Fruit fly (Drosophila melanogaster) whole organism, prepupa: Measurements from ENCODE around the gene RASSF8.

Experiments
- CG11294 ChIP-seq: fragments of 200-800 bp; sonication (Bioruptor generic); IDR thresholded peaks from 2 replicates; pipeline ENCODE4 v1.3.6; 2022; ENCODE audit warnings: missing biosample characterization, missing genetic modification characterization
- CG1621 ChIP-seq: fragments of 200-800 bp; sonication (Bioruptor generic); optimal IDR thresholded peaks from 3 replicates; lab custom pipeline; 2018; ENCODE audit warnings: missing biosample characterization, mild to moderate bottlenecking, missing genetic modification characterization
- CG16779 ChIP-seq: fragments of 200-800 bp; sonication (Bioruptor generic); optimal IDR thresholded peaks from 3 replicates; lab custom pipeline; 2017; ENCODE audit warnings: missing biosample characterization, mild to moderate bottlenecking, missing genetic modification characterization
- CG3032 ChIP-seq: fragments of 200-800 bp; optimal IDR thresholded peaks from 2 replicates; lab custom pipeline; 2019; ENCODE audit warnings: missing biosample characterization, mild to moderate bottlenecking, missing genetic modification characterization, moderate library complexity
- CG31627 ChIP-seq: fragments of 200-800 bp; sonication (Bioruptor generic); optimal IDR thresholded peaks from 3 replicates; lab custom pipeline; 2016; ENCODE audit warnings: missing biosample characterization, missing genetic modification characterization
- CG32006 ChIP-seq: fragments of 200-800 bp; sonication (Bioruptor generic); optimal IDR thresholded peaks from 3 replicates; lab custom pipeline; 2017; ENCODE audit warnings: missing biosample characterization, mild to moderate bottlenecking, missing genetic modification characterization
- CG34406 ChIP-seq: fragments of 200-800 bp; sonication (Bioruptor generic); optimal IDR thresholded peaks from 3 replicates; lab custom pipeline; 2016; ENCODE audit warnings: missing biosample characterization, missing genetic modification characterization
- CG4318 ChIP-seq: fragments of 200-800 bp; sonication (Bioruptor generic); optimal IDR thresholded peaks from 3 replicates; lab custom pipeline; 2017; ENCODE audit warnings: missing biosample characterization, mild to moderate bottlenecking, missing genetic modification characterization
- CG6163 ChIP-seq: fragments of 200-800 bp; sonication (Bioruptor generic); IDR thresholded peaks from 3 replicates; pipeline ENCODE4 v1.3.6; 2022; ENCODE audit warnings: missing biosample characterization, missing genetic modification characterization
- CG6276 ChIP-seq: fragments of 200-800 bp; sonication (Bioruptor generic); optimal IDR thresholded peaks from 2 replicates; lab custom pipeline; 2017; ENCODE audit warnings: missing biosample characterization, mild to moderate bottlenecking, missing genetic modification characterization
- CG6792 ChIP-seq: fragments of 200-800 bp; sonication (Bioruptor generic); optimal IDR thresholded peaks from 3 replicates; lab custom pipeline; 2016; ENCODE audit warnings: missing biosample characterization, missing genetic modification characterization
- CG6808 ChIP-seq: fragments of 200-800 bp; sonication (Bioruptor generic); optimal IDR thresholded peaks from 3 replicates; lab custom pipeline; 2017; ENCODE audit warnings: missing biosample characterization, missing genetic modification characterization, mild to moderate bottlenecking, moderate library complexity, missing genetic modification reagents
- CG6854 ChIP-seq: fragments of 200-800 bp; sonication (Bioruptor generic); optimal IDR thresholded peaks from 2 replicates; lab custom pipeline; 2017; ENCODE audit warnings: missing biosample characterization, mild to moderate bottlenecking, missing genetic modification characterization
- CG7368 ChIP-seq: fragments of 200-800 bp; sonication (Bioruptor generic); optimal IDR thresholded peaks from 3 replicates; lab custom pipeline; 2016; ENCODE audit warnings: missing biosample characterization, missing genetic modification characterization
- CG8119 ChIP-seq: fragments of 200-800 bp; sonication (Bioruptor generic); IDR thresholded peaks from 3 replicates; pipeline ENCODE4 v1.3.6; 2022; ENCODE audit warnings: missing biosample characterization, missing genetic modification characterization
- CG8319 ChIP-seq: fragments of 200-800 bp; sonication (Bioruptor generic); optimal IDR thresholded peaks from 3 replicates; lab custom pipeline; 2016; ENCODE audit warnings: missing biosample characterization, missing genetic modification characterization
- CG8632 ChIP-seq: fragments of 200-800 bp; sonication (Bioruptor generic); optimal IDR thresholded peaks from 3 replicates; lab custom pipeline; 2016; ENCODE audit warnings: missing biosample characterization, missing genetic modification characterization
- CG9139 ChIP-seq: fragments of 200-800 bp; sonication (Bioruptor generic); optimal IDR thresholded peaks from 3 replicates; lab custom pipeline; 2017; ENCODE audit warnings: missing biosample characterization, mild to moderate bottlenecking, missing genetic modification characterization
- Eip75B ChIP-seq: fragments of 200-800 bp; sonication (Bioruptor generic); optimal IDR thresholded peaks from 3 replicates; lab custom pipeline; 2016; ENCODE audit warnings: missing biosample characterization, missing genetic modification characterization
- Eip93F ChIP-seq: fragments of 200-800 bp; sonication (Bioruptor generic); optimal IDR thresholded peaks from 2 replicates; lab custom pipeline; 2016; ENCODE audit warnings: missing biosample characterization, mild to moderate bottlenecking, missing genetic modification characterization
- Ets21C ChIP-seq: fragments of 200-800 bp; sonication (Bioruptor generic); optimal IDR thresholded peaks from 3 replicates; lab custom pipeline; 2016; ENCODE audit warnings: missing biosample characterization, missing genetic modification characterization
- Ets96B ChIP-seq: fragments of 200-800 bp; optimal IDR thresholded peaks from 2 replicates; lab custom pipeline; 2019; ENCODE audit warnings: missing biosample characterization, mild to moderate bottlenecking, missing genetic modification characterization, moderate library complexity
- Hr38 ChIP-seq: sonication (Bioruptor generic); optimal IDR thresholded peaks from 2 replicates; lab custom pipeline; 2016; ENCODE audit warnings: missing biosample characterization, missing genetic modification characterization
- Hr39 ChIP-seq: fragments of 200-800 bp; sonication (Bioruptor generic); optimal IDR thresholded peaks from 2 replicates; lab custom pipeline; 2016; ENCODE audit warnings: missing biosample characterization, missing genetic modification characterization
- Lpt ChIP-seq: fragments of 200-800 bp; sonication (Bioruptor generic); optimal IDR thresholded peaks from 3 replicates; lab custom pipeline; 2016; ENCODE audit warnings: missing biosample characterization, missing genetic modification characterization
- Met ChIP-seq: fragments of 200-800 bp; sonication (Bioruptor generic); optimal IDR thresholded peaks from 3 replicates; lab custom pipeline; 2016; ENCODE audit warnings: missing biosample characterization, missing genetic modification characterization
- Smox ChIP-seq: fragments of 200-800 bp; sonication (Bioruptor generic); optimal IDR thresholded peaks from 3 replicates; lab custom pipeline; 2016; ENCODE audit warnings: missing biosample characterization, missing genetic modification characterization
- Sox102F ChIP-seq: fragments of 200-800 bp; sonication (Bioruptor generic); optimal IDR thresholded peaks from 2 replicates; lab custom pipeline; 2016; ENCODE audit warnings: missing biosample characterization, mild to moderate bottlenecking, missing genetic modification characterization
- Sox14 ChIP-seq: fragments of 200-800 bp; sonication (Bioruptor generic); optimal IDR thresholded peaks from 3 replicates; lab custom pipeline; 2016; ENCODE audit warnings: missing biosample characterization, missing genetic modification characterization
- Sox15 ChIP-seq: fragments of 200-800 bp; sonication (Bioruptor generic); optimal IDR thresholded peaks from 3 replicates; lab custom pipeline; 2016; ENCODE audit warnings: missing biosample characterization, missing genetic modification characterization
- achi ChIP-seq: fragments of 200-800 bp; sonication (Bioruptor generic); optimal IDR thresholded peaks from 3 replicates; lab custom pipeline; 2016; ENCODE audit warnings: missing biosample characterization, missing genetic modification characterization
- cyc ChIP-seq: fragments of 200-800 bp; sonication (Bioruptor generic); optimal IDR thresholded peaks from 3 replicates; lab custom pipeline; 2016; ENCODE audit warnings: missing biosample characterization, missing genetic modification characterization
- dsx ChIP-seq: fragments of 200-800 bp; optimal IDR thresholded peaks from 3 replicates; lab custom pipeline; 2019; ENCODE audit warnings: missing biosample characterization, mild to moderate bottlenecking, missing genetic modification characterization, moderate library complexity; ENCODE audit not compliant: poor library complexity, severe bottlenecking
- esn ChIP-seq: fragments of 200-800 bp; sonication (Bioruptor generic); optimal IDR thresholded peaks from 2 replicates; lab custom pipeline; 2016; ENCODE audit warnings: missing biosample characterization, mild to moderate bottlenecking, missing genetic modification characterization, moderate library complexity
- fd59A ChIP-seq: fragments of 200-800 bp; sonication (Bioruptor generic); optimal IDR thresholded peaks from 2 replicates; lab custom pipeline; 2017; ENCODE audit warnings: missing biosample characterization, mild to moderate bottlenecking, missing genetic modification characterization, missing genetic modification reagents
- fd85E ChIP-seq: fragments of 200-800 bp; sonication (Bioruptor generic); optimal IDR thresholded peaks from 3 replicates; lab custom pipeline; 2016; ENCODE audit warnings: missing biosample characterization, missing genetic modification characterization
- fkh ChIP-seq: fragments of 200-800 bp; sonication (Bioruptor generic); optimal IDR thresholded peaks from 3 replicates; lab custom pipeline; 2017; ENCODE audit warnings: missing biosample characterization, mild to moderate bottlenecking, missing genetic modification characterization, moderate library complexity
- lz ChIP-seq: fragments of 200-800 bp; sonication (Bioruptor generic); optimal IDR thresholded peaks from 3 replicates; lab custom pipeline; 2016; ENCODE audit warnings: missing biosample characterization, missing genetic modification characterization
- net ChIP-seq: fragments of 200-800 bp; sonication (Bioruptor generic); optimal IDR thresholded peaks from 3 replicates; lab custom pipeline; 2016; ENCODE audit warnings: missing biosample characterization, missing genetic modification characterization
- pdm3 ChIP-seq: fragments of 200-800 bp; sonication (Bioruptor generic); optimal IDR thresholded peaks from 3 replicates; lab custom pipeline; 2016; ENCODE audit warnings: missing biosample characterization, missing genetic modification characterization
- salr ChIP-seq, 2 experiments: fragments of 200-800 bp; sonication (Bioruptor generic); optimal IDR thresholded peaks; 3 replicates each; lab custom pipeline; 2016 to 2018; ENCODE audit warnings: missing biosample characterization in 2 of 2, missing genetic modification characterization in 2 of 2, mild to moderate bottlenecking in 1 of 2
- spab ChIP-seq: fragments of 200-800 bp; sonication (Bioruptor generic); optimal IDR thresholded peaks from 2 replicates; lab custom pipeline; 2017; ENCODE audit warnings: missing biosample characterization, mild to moderate bottlenecking, missing genetic modification characterization, missing genetic modification reagents
- ss ChIP-seq, 2 experiments: fragments of 200-800 bp; sonication (Bioruptor generic); optimal IDR thresholded peaks; 2 replicates in 1 of 2; 3 replicates in 1 of 2; lab custom pipeline; 2017 to 2018; ENCODE audit warnings: mild to moderate bottlenecking in 2 of 2, missing biosample characterization in 2 of 2, missing genetic modification characterization in 2 of 2, moderate library complexity in 1 of 2
- svp ChIP-seq: fragments of 200-800 bp; sonication (Bioruptor generic); peaks from one replicate; lab custom pipeline; 2016; ENCODE audit warnings: missing biosample characterization, missing genetic modification characterization
- vri ChIP-seq: fragments of 200-800 bp; sonication (Bioruptor generic); optimal IDR thresholded peaks from 3 replicates; lab custom pipeline; 2016; ENCODE audit warnings: missing biosample characterization, mild to moderate bottlenecking, missing genetic modification characterization

RASSF8 gene

DNA sequence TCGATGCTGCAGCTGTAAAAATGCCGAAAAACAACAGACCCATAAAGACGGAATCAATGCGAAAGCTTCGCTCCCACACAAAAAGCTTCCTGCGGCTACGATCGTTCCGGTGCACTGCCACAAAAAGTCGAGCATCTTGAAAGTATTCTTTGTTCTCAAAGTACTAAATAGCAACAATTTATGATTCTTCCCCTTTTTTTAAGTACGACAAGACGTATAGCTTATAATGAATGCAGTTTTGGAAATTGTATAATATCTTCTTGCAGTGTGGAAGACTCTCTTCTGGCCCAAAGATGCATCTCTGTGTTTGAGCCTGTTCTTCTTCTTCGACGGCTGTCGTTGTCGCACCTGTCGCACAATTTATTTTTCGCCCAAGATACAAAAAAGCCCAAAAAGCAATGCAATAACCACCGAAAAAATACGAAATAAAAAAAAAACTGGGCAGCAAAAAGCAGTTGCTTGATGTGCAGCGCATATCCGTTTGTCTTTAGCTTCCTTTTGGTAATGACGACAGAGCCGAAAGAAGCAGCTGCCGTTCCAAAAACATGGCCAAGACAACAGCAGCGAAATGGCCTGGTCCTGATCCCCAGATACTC lies 27.6 kb upstream of the RASSF8 start (continued):
- no peak for TF ChIP-seq CG16779 (tag; lab: Kevin White, UChicago)
- TF ChIP-seq CG9139 (GFP tag; lab: Kevin White, UChicago) = no peak
- TF ChIP-seq CG6854 (GFP tag; lab: Kevin White, UChicago) = peak; percentile 85
- peak; percentile 63 for TF ChIP-seq Eip75B (GFP tag; lab: Kevin White, UChicago)
- no peak for TF ChIP-seq CG8119
- TF ChIP-seq Hr38 = no peak
- TF ChIP-seq CG7368 (GFP tag; lab: Kevin White, UChicago) = peak; percentile 57
- TF ChIP-seq fd59A = no peak
- peak; percentile 91 for TF ChIP-seq esn
- no peak for TF ChIP-seq CG6276 (GFP tag; lab: Kevin White, UChicago)
- peak; percentile 82 for TF ChIP-seq vri (GFP tag; lab: Kevin White, UChicago)
- TF ChIP-seq CG6163 (GFP tag; lab: Robert Waterston, UW) = peak; percentile 63; the same call in 2 of the 3 replicates
- TF ChIP-seq lz (GFP tag; lab: Kevin White, UChicago) = peak; percentile 81
- no peak for TF ChIP-seq CG1621
- no peak for TF ChIP-seq ss (GFP tag; optimal IDR thresholded peaks at IDR 0.05; lab: Kevin White, UChicago)
- TF ChIP-seq Eip93F (GFP tag; lab: Kevin White, UChicago) = peak; percentile 48
- TF ChIP-seq dsx (GFP tag; lab: Kevin White, UChicago) = peak; percentile 2
- peak; percentile 68 for TF ChIP-seq CG8632 (GFP tag; lab: Kevin White, UChicago)
- TF ChIP-seq cyc = peak; percentile 86
- TF ChIP-seq CG6808 (GFP tag; lab: Kevin White, UChicago) = no peak
- TF ChIP-seq pdm3 = peak; percentile 67
- TF ChIP-seq CG4318 (GFP tag; lab: Kevin White, UChicago) = no peak

DNA sequence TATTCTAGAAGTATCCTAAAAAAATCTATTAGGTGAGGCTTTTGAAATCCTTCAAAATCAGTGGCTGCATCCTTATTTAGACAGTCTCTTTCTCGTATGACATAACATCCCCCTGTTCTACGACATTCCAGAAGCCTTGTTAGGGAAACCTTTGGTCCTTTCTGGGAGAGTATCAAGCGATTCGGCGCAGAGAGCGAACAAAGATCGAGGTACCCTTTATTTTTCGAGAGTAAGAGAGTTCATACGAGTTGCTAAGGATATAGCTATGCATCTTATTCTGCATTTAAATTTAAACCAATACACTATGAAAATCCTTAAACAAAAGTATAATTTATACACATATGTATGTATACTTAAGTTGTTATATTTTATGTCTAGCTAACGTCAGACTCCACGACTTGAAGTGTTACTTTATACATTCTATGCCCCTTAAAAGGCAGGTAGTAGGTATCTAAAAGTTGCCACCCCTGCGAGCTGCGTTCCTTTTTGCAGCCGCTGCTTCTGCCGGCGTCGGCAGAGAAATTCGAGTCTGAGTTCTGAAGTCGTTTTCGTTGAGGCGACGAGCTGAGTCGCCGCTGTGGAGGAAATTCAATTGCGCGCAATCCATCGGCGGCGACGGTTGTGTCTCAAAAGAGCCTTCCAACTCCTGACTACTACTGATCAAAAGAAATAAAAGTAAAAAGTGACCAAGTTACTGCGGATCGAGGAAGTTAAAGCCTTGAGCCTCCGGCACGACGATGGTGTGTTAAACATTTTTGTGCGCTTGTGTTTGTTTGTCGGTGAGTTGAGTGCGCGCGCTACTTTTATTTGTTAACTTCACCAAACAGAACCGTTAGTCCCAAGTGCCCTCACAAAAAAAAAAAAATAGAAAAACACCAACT lies 24.1 kb upstream of the RASSF8 start, which contains the start of gene jigr1:
Gene jigr1, plus strand, starts transcription at position 550 of the 881 bp plus-strand sequence.
- TF ChIP-seq Ets96B = peak; percentile 62
- TF ChIP-seq CG31627 (GFP tag; lab: Kevin White, UChicago) = peak; percentile 77
- TF ChIP-seq CG6792 (GFP tag; lab: Kevin White, UChicago) = peak; percentile 64
- no peak for TF ChIP-seq CG11294 (GFP tag; lab: Robert Waterston, UW)
- peak; percentile 84 for TF ChIP-seq Met (GFP tag; lab: Kevin White, UChicago)
- peak; percentile 74 to 80 for TF ChIP-seq ss (GFP tag; optimal IDR thresholded peaks at IDR 0.05; lab: Kevin White, UChicago)
- peak; percentile 58 for TF ChIP-seq CG3032
- TF ChIP-seq spab = peak; percentile 53
- TF ChIP-seq achi (GFP tag; lab: Kevin White, UChicago) = peak; percentile 71
- TF ChIP-seq Hr39 (GFP tag; lab: Kevin White, UChicago) = peak; percentile 66
- TF ChIP-seq CG6276 (GFP tag; lab: Kevin White, UChicago) = no peak
- TF ChIP-seq CG32006 (GFP tag; lab: Kevin White, UChicago) = peak; percentile 50
- TF ChIP-seq salr (GFP tag; optimal IDR thresholded peaks at IDR 0.05; lab: Kevin White, UChicago) = peak; percentile 3 to 31
- peak; percentile 42 for TF ChIP-seq net
- TF ChIP-seq Sox15 = peak; percentile 21
- peak; percentile 55 for TF ChIP-seq Ets21C (GFP tag; lab: Kevin White, UChicago)
- no peak for TF ChIP-seq fkh
- TF ChIP-seq CG6808 (GFP tag; lab: Kevin White, UChicago) = peak; percentile 79
- TF ChIP-seq lz (GFP tag; lab: Kevin White, UChicago) = peak; percentile 68
- peak; percentile 68 for TF ChIP-seq dsx (GFP tag; lab: Kevin White, UChicago)
- TF ChIP-seq CG8319 (GFP tag; lab: Kevin White, UChicago) = no peak
- peak; percentile 52 for TF ChIP-seq CG8632 (GFP tag; lab: Kevin White, UChicago)
- peak; percentile 28 for TF ChIP-seq CG6854 (GFP tag; lab: Kevin White, UChicago)
- TF ChIP-seq CG16779 (tag; lab: Kevin White, UChicago) = no peak
- TF ChIP-seq svp (GFP tag; lab: Kevin White, UChicago) = peak; percentile 85
- peak; percentile 73 for TF ChIP-seq Sox14
- peak; percentile 71 for TF ChIP-seq vri (GFP tag; lab: Kevin White, UChicago)
- peak; percentile 82 for TF ChIP-seq Sox102F (GFP tag; lab: Kevin White, UChicago)
- TF ChIP-seq esn = peak; percentile 84
- peak; percentile 41; the same call in 1 of the 3 replicates for TF ChIP-seq CG6163 (GFP tag; lab: Robert Waterston, UW)
- TF ChIP-seq Lpt (GFP tag; lab: Kevin White, UChicago) = no peak
- no peak for TF ChIP-seq Hr38
- no peak for TF ChIP-seq fd85E (GFP tag; lab: Kevin White, UChicago)
- TF ChIP-seq Smox (GFP tag; lab: Kevin White, UChicago) = peak; percentile 74
- 0 out of 3 replicates have a peak, but pooled peaks have one; percentile 29 for TF ChIP-seq CG8119
- TF ChIP-seq CG34406 (GFP tag; lab: Kevin White, UChicago) = peak; percentile 44
